Fruit fly (Drosophila melanogaster) whole organism, pupa: ENCODE measurements around the gene ValRS-m.
A peak's percentile ranks its signal among the peaks of the same experiment; 100 is the strongest.

Source experiments
- CG10348 ChIP-seq: fragments of 200-800 bp; sonication (Bioruptor generic); IDR thresholded peaks from 2 replicates; pipeline ENCODE4 v1.3.6; 2022; ENCODE audit warnings: missing biosample characterization, missing genetic modification characterization
- CG12605 ChIP-seq: fragments of 200-800 bp; sonication (Bioruptor generic); IDR thresholded peaks from 2 replicates; pipeline ENCODE4 v1.3.6; 2022; ENCODE audit warnings: missing biosample characterization, missing genetic modification characterization
- CG13204 ChIP-seq: fragments of 200-800 bp; sonication (Bioruptor generic); optimal IDR thresholded peaks from 2 replicates; lab custom pipeline; 2018; ENCODE audit warnings: missing biosample characterization, mild to moderate bottlenecking, missing genetic modification characterization, moderate library complexity
- CG14655 ChIP-seq: fragments of 200-800 bp; sonication (Bioruptor generic); optimal IDR thresholded peaks from 3 replicates; lab custom pipeline; 2017; ENCODE audit warnings: mild to moderate bottlenecking, missing biosample characterization, missing genetic modification reagents, missing genetic modification characterization
- CG15710 ChIP-seq: fragments of 200-800 bp; sonication (Bioruptor generic); optimal IDR thresholded peaks from 2 replicates; lab custom pipeline; 2018; ENCODE audit warnings: missing biosample characterization, mild to moderate bottlenecking, missing genetic modification characterization, moderate library complexity
- CG17806 ChIP-seq: fragments of 200-800 bp; sonication (Bioruptor generic); optimal IDR thresholded peaks from 2 replicates; lab custom pipeline; 2018; ENCODE audit warnings: missing biosample characterization, mild to moderate bottlenecking, missing genetic modification characterization, moderate library complexity
- CG32121 ChIP-seq: fragments of 200-800 bp; sonication (Bioruptor generic); IDR thresholded peaks from 2 replicates; pipeline ENCODE4 v1.3.6; 2022; ENCODE audit warnings: missing biosample characterization, missing genetic modification characterization
- CG34367 ChIP-seq: fragments of 200-800 bp; sonication (Bioruptor generic); optimal IDR thresholded peaks from 2 replicates; lab custom pipeline; 2018; ENCODE audit warnings: missing biosample characterization, mild to moderate bottlenecking, missing genetic modification characterization
- CG4496 ChIP-seq: fragments of 200-800 bp; sonication (Bioruptor generic); IDR thresholded peaks from 3 replicates; pipeline ENCODE4 v1.3.6; 2022; ENCODE audit warnings: missing biosample characterization, missing genetic modification characterization
- CG8159 ChIP-seq: fragments of 200-800 bp; sonication (Bioruptor generic); optimal IDR thresholded peaks from 3 replicates; lab custom pipeline; 2018; ENCODE audit warnings: missing biosample characterization, mild to moderate bottlenecking, missing genetic modification characterization, moderate library complexity
- CG8301 ChIP-seq: fragments of 200-800 bp; sonication (Bioruptor generic); optimal IDR thresholded peaks from 2 replicates; lab custom pipeline; 2018; ENCODE audit warnings: missing biosample characterization, mild to moderate bottlenecking, missing genetic modification characterization
- CG9948 ChIP-seq: fragments of 200-800 bp; sonication (Bioruptor generic); optimal IDR thresholded peaks from 2 replicates; lab custom pipeline; 2018; ENCODE audit warnings: missing biosample characterization, mild to moderate bottlenecking, missing genetic modification characterization, moderate library complexity
- D1 ChIP-seq: fragments of 200-800 bp; sonication (Bioruptor generic); optimal IDR thresholded peaks from 2 replicates; lab custom pipeline; 2018; ENCODE audit warnings: missing biosample characterization, mild to moderate bottlenecking, missing genetic modification characterization, moderate library complexity
- EcR ChIP-seq: fragments of 200-800 bp; sonication (Bioruptor generic); optimal IDR thresholded peaks from 3 replicates; lab custom pipeline; 2019; ENCODE audit warnings: missing biosample characterization, missing genetic modification characterization, mild to moderate bottlenecking, moderate library complexity, missing genetic modification reagents
- Ets98B ChIP-seq: fragments of 200-800 bp; sonication (Bioruptor generic); IDR thresholded peaks from 2 replicates; pipeline ENCODE4 v1.3.6; 2022; ENCODE audit warnings: missing biosample characterization, missing genetic modification characterization
- Pif1A ChIP-seq: fragments of 200-800 bp; sonication (Bioruptor generic); optimal IDR thresholded peaks from 3 replicates; lab custom pipeline; 2016; ENCODE audit warnings: missing biosample characterization, missing genetic modification characterization
- Pif1B ChIP-seq: fragments of 200-800 bp; sonication (Bioruptor generic); optimal IDR thresholded peaks from 3 replicates; lab custom pipeline; 2016; ENCODE audit warnings: missing biosample characterization, missing genetic modification characterization
- Snoo ChIP-seq: fragments of 200-800 bp; sonication (Bioruptor generic); optimal IDR thresholded peaks from 3 replicates; lab custom pipeline; 2017; ENCODE audit warnings: missing biosample characterization, mild to moderate bottlenecking, missing genetic modification characterization, inconsistent platforms
- fd96Ca ChIP-seq: fragments of 200-800 bp; sonication (Bioruptor generic); IDR thresholded peaks from 3 replicates; pipeline ENCODE4 v1.3.6; 2022; ENCODE audit warnings: missing biosample characterization, missing genetic modification characterization
- gl ChIP-seq: fragments of 200-800 bp; sonication (Bioruptor generic); optimal IDR thresholded peaks from 2 replicates; lab custom pipeline; 2018; ENCODE audit warnings: missing biosample characterization, mild to moderate bottlenecking, missing genetic modification characterization
- rn ChIP-seq: fragments of 200-800 bp; sonication (Bioruptor generic); IDR thresholded peaks from 2 replicates; pipeline ENCODE4 v1.3.6; 2022; ENCODE audit warnings: missing biosample characterization, missing genetic modification characterization

Gene ValRS-m

DNA sequence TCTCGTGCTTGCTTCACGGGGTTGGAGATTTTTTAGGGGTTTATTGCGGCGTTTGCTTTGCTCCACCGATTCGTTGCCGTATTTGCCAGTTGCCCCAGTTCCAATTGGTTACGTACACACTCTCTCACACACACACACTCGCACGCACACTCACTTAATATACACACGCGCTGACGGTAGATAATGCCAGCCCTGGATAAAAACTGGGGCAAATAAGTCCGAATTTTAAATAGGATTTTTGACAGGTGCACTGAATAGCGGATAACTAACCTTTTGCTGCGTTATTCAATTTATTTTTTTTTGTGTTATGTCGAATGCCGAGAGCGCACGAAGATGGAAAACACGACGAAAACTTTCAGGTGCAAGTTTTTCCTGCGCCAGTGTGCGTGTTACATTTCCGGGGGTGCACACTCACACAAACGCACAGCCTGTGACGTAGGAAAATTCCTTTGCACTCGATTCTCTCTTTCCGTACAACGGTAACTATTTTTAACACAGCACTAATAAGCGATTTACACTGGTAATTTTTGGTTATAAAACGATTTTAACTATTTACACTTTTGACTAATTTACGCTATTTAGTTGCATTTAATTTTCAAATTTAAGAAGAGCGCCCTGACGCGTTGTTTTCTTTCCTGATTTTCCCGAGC, 11.9 kb downstream of the ValRS-m start:
- TF ChIP-seq CG8301 (tag; lab: Kevin White, UChicago): no peak
- no peak for TF ChIP-seq CG17806
- no peak for TF ChIP-seq fd96Ca (GFP tag; lab: Robert Waterston, UW)
- TF ChIP-seq CG8159 (tag; lab: Kevin White, UChicago): no peak
- TF ChIP-seq CG9948 (tag; lab: Kevin White, UChicago): no peak
- no peak; the same call in 1 of the 2 replicates for TF ChIP-seq CG32121 (GFP tag; lab: Robert Waterston, UW)
- TF ChIP-seq CG14655: no peak
- TF ChIP-seq CG10348 (GFP tag; lab: Robert Waterston, UW): no peak
- no peak for TF ChIP-seq EcR (GFP tag; lab: Kevin White, UChicago)

DNA sequence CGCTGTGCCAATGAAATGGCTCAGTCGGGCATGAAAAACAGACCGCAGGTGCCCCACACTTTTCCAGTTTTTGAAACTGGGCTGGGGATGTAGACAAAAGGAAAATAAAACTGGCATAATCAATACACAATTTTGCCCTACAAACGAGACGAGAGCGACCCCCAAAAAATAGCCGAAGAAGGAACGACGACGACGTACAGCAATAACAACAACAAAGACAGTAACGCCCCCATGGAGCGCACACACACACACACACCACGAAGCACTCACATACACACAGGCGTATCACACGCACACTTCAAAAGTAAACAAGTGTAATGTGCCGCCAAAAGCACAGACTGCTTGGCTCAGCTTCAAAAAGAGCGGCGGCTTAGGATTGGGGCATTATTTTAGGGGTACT, 13.1 kb downstream of the ValRS-m start:
- TF ChIP-seq Ets98B (no peak), CG34367 (no peak), CG14655 (no peak), D1 (tag; lab: Kevin White, UChicago) (no peak), CG8301 (tag; lab: Kevin White, UChicago) (no peak), gl (tag; lab: Kevin White, UChicago) (no peak), Snoo (tag; lab: Kevin White, UChicago) (no peak), CG17806 (no peak), CG4496 (GFP tag; lab: Robert Waterston, UW) (no peak), fd96Ca (GFP tag; lab: Robert Waterston, UW) (no peak), CG12605 (GFP tag; lab: Robert Waterston, UW) (no peak), CG15710 (tag; lab: Kevin White, UChicago) (no peak), Pif1A (GFP tag; lab: Kevin White, UChicago) (no peak), EcR (GFP tag; lab: Kevin White, UChicago) (no peak), CG10348 (GFP tag; lab: Robert Waterston, UW) (no peak), CG13204 (GFP tag; lab: Kevin White, UChicago) (no peak), CG9948 (tag; lab: Kevin White, UChicago) (no peak)

DNA sequence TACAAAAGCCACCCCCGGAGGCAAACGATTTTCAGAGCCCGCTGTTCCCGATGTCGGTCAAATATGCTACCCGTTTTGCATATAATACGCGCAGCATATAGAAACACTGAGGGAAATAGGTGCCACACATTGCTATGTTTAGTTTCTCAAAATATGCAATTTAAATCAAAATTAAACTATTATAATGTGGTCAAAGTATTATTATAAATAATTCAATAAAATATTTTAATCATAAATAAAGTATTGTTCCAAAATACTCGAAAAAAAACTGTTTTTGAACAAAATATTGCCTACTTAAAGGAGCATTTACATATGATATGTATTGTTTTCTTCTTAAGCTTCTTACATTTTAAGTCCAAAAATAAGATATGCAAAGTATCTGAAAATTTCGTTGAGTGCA, 13.6 kb downstream of the ValRS-m start:
- TF ChIP-seq CG8159 (tag; lab: Kevin White, UChicago) (no peak), rn (GFP tag; lab: Robert Waterston, UW) (no peak), D1 (tag; lab: Kevin White, UChicago) (no peak), Pif1B (GFP tag; lab: Kevin White, UChicago) (no peak)

DNA sequence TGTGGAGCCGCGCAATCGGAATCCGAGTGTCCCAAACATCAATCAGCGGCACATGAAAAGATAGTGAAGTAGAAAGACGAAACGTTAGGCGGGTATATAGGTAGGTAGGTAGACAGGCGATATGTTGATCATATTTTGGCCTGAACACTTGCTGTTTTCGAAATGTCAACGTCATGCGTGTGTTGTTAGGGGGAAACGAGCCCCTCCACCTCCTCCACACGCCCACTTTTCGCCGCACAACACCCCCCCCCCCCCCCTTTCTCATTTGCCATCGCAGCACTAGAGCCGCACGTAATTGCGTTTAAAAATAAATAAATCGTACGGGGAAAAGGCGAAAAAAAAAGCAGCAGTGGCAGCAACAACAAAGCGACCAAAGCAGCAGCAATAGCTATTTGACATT, 14.7 kb downstream of the ValRS-m start:
- TF ChIP-seq CG32121 (GFP tag; lab: Robert Waterston, UW) (peak; percentile 52; the same call in 1 of the 2 replicates), Pif1B (GFP tag; lab: Kevin White, UChicago) (no peak), rn (GFP tag; lab: Robert Waterston, UW) (no peak)
- TF ChIP-seq, all 21 proteins: peak for 1

DNA sequence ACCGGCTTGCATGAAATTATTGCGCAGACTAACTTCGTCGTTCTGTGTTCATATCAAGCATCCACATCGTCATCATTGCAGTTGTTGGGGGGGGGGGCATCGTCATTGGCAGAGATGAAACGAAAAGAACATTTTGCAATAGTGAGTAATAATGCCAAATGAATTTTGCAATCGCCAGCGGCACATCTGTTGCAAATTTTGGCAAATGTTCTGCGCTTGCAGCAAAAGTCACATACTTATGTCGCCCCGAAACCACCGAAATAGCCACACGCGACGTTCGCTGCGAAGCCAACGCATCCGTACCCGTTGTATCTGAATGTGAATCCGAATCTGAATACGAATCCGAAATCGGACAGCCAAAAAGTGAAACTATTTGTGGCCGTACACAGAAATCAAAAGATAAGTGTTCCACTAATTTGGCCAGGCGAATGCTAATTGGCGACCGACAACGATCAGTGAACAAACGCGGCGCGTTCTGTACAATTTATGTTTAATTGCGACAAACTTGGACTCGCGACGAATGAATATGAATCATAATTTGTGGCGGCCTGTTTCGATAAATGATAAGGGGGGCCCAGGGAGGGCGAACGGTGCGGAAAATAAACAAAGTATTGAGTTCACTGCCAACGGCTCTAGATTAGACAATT, 16.6 kb downstream of the ValRS-m start:
- TF ChIP-seq CG4496 (GFP tag; lab: Robert Waterston, UW) (no peak), Pif1A (GFP tag; lab: Kevin White, UChicago) (no peak), rn (GFP tag; lab: Robert Waterston, UW) (no peak), CG32121 (GFP tag; lab: Robert Waterston, UW) (peak; percentile 52; the same call in 1 of the 2 replicates), Pif1B (GFP tag; lab: Kevin White, UChicago) (no peak)

DNA sequence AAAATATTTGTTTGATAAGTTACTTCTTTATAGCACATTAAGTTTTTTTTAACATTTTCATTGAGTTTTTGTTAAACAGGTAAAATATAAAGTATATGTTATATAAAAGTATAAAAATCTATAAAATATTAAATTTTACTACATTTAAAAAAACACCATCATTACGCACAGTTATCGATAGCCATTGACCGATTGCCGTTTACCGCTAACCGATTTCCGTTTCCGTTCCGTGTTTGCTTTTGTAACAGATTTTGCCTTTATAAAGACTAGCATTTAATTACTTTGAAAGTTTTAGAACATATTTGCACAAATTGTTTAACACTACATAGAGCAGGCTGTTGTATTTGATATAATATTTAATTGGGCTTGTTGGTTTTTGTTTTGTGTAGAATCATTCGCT, 24.9 kb downstream of the ValRS-m start:
- no peak for TF ChIP-seq rn (GFP tag; lab: Robert Waterston, UW)
- no peak for TF ChIP-seq CG14655
- TF ChIP-seq gl (tag; lab: Kevin White, UChicago): no peak
- no peak for TF ChIP-seq CG10348 (GFP tag; lab: Robert Waterston, UW)
- TF ChIP-seq Ets98B: no peak
- no peak for TF ChIP-seq CG17806
- TF ChIP-seq CG34367: no peak

DNA sequence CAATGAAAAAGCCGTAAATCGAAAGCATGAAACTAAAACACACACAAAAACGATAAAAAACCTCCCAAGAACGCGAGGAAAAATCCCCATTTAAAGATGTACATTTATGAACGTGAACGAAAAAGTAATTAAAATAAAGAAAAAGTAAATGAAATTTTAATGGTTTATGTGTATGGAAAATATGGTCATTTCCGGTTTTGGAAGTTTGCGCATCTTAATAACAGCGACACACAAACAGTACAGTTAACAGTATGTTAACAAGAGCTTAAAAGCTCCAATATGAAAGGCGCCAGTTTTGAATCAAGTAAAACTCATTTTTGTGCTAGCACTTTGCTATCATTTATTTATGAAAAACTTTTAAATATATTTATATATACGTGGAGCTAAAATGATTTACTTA, 32.7 kb downstream of the ValRS-m start:
- TF ChIP-seq Pif1A (GFP tag; lab: Kevin White, UChicago) (peak; percentile 19), CG12605 (GFP tag; lab: Robert Waterston, UW) (no peak)
